Fruit fly (Drosophila melanogaster) whole organism, pupa: ENCODE data around the gene gudu.

Experiments used
- CG10348 ChIP-seq: fragments of 200-800 bp; sonication (Bioruptor generic); IDR thresholded peaks from 2 replicates; pipeline ENCODE4 v1.3.6; 2022; ENCODE audit warnings: missing biosample characterization, missing genetic modification characterization
- CG12605 ChIP-seq: fragments of 200-800 bp; sonication (Bioruptor generic); IDR thresholded peaks from 2 replicates; pipeline ENCODE4 v1.3.6; 2022; ENCODE audit warnings: missing biosample characterization, missing genetic modification characterization
- CG13204 ChIP-seq: fragments of 200-800 bp; sonication (Bioruptor generic); optimal IDR thresholded peaks from 2 replicates; lab custom pipeline; 2018; ENCODE audit warnings: missing biosample characterization, mild to moderate bottlenecking, missing genetic modification characterization, moderate library complexity
- CG14655 ChIP-seq: fragments of 200-800 bp; sonication (Bioruptor generic); optimal IDR thresholded peaks from 3 replicates; lab custom pipeline; 2017; ENCODE audit warnings: mild to moderate bottlenecking, missing biosample characterization, missing genetic modification reagents, missing genetic modification characterization
- CG15710 ChIP-seq: fragments of 200-800 bp; sonication (Bioruptor generic); optimal IDR thresholded peaks from 2 replicates; lab custom pipeline; 2018; ENCODE audit warnings: missing biosample characterization, mild to moderate bottlenecking, missing genetic modification characterization, moderate library complexity
- CG17806 ChIP-seq: fragments of 200-800 bp; sonication (Bioruptor generic); optimal IDR thresholded peaks from 2 replicates; lab custom pipeline; 2018; ENCODE audit warnings: missing biosample characterization, mild to moderate bottlenecking, missing genetic modification characterization, moderate library complexity
- CG32121 ChIP-seq: fragments of 200-800 bp; sonication (Bioruptor generic); IDR thresholded peaks from 2 replicates; pipeline ENCODE4 v1.3.6; 2022; ENCODE audit warnings: missing biosample characterization, missing genetic modification characterization
- CG34367 ChIP-seq: fragments of 200-800 bp; sonication (Bioruptor generic); optimal IDR thresholded peaks from 2 replicates; lab custom pipeline; 2018; ENCODE audit warnings: missing biosample characterization, mild to moderate bottlenecking, missing genetic modification characterization
- CG4496 ChIP-seq: fragments of 200-800 bp; sonication (Bioruptor generic); IDR thresholded peaks from 3 replicates; pipeline ENCODE4 v1.3.6; 2022; ENCODE audit warnings: missing biosample characterization, missing genetic modification characterization
- CG8159 ChIP-seq: fragments of 200-800 bp; sonication (Bioruptor generic); optimal IDR thresholded peaks from 3 replicates; lab custom pipeline; 2018; ENCODE audit warnings: missing biosample characterization, mild to moderate bottlenecking, missing genetic modification characterization, moderate library complexity
- CG8301 ChIP-seq: fragments of 200-800 bp; sonication (Bioruptor generic); optimal IDR thresholded peaks from 2 replicates; lab custom pipeline; 2018; ENCODE audit warnings: missing biosample characterization, mild to moderate bottlenecking, missing genetic modification characterization
- CG9948 ChIP-seq: fragments of 200-800 bp; sonication (Bioruptor generic); optimal IDR thresholded peaks from 2 replicates; lab custom pipeline; 2018; ENCODE audit warnings: missing biosample characterization, mild to moderate bottlenecking, missing genetic modification characterization, moderate library complexity
- D1 ChIP-seq: fragments of 200-800 bp; sonication (Bioruptor generic); optimal IDR thresholded peaks from 2 replicates; lab custom pipeline; 2018; ENCODE audit warnings: missing biosample characterization, mild to moderate bottlenecking, missing genetic modification characterization, moderate library complexity
- EcR ChIP-seq: fragments of 200-800 bp; sonication (Bioruptor generic); optimal IDR thresholded peaks from 3 replicates; lab custom pipeline; 2019; ENCODE audit warnings: missing biosample characterization, missing genetic modification characterization, mild to moderate bottlenecking, moderate library complexity, missing genetic modification reagents
- Ets98B ChIP-seq: fragments of 200-800 bp; sonication (Bioruptor generic); IDR thresholded peaks from 2 replicates; pipeline ENCODE4 v1.3.6; 2022; ENCODE audit warnings: missing biosample characterization, missing genetic modification characterization
- Pif1A ChIP-seq: fragments of 200-800 bp; sonication (Bioruptor generic); optimal IDR thresholded peaks from 3 replicates; lab custom pipeline; 2016; ENCODE audit warnings: missing biosample characterization, missing genetic modification characterization
- Pif1B ChIP-seq: fragments of 200-800 bp; sonication (Bioruptor generic); optimal IDR thresholded peaks from 3 replicates; lab custom pipeline; 2016; ENCODE audit warnings: missing biosample characterization, missing genetic modification characterization
- Snoo ChIP-seq: fragments of 200-800 bp; sonication (Bioruptor generic); optimal IDR thresholded peaks from 3 replicates; lab custom pipeline; 2017; ENCODE audit warnings: missing biosample characterization, mild to moderate bottlenecking, missing genetic modification characterization, inconsistent platforms
- fd96Ca ChIP-seq: fragments of 200-800 bp; sonication (Bioruptor generic); IDR thresholded peaks from 3 replicates; pipeline ENCODE4 v1.3.6; 2022; ENCODE audit warnings: missing biosample characterization, missing genetic modification characterization
- gl ChIP-seq: fragments of 200-800 bp; sonication (Bioruptor generic); optimal IDR thresholded peaks from 2 replicates; lab custom pipeline; 2018; ENCODE audit warnings: missing biosample characterization, mild to moderate bottlenecking, missing genetic modification characterization
- rn ChIP-seq: fragments of 200-800 bp; sonication (Bioruptor generic); IDR thresholded peaks from 2 replicates; pipeline ENCODE4 v1.3.6; 2022; ENCODE audit warnings: missing biosample characterization, missing genetic modification characterization

gudu gene

dm6 chr2L:7358788-7359187, 29.5 kb upstream of the gudu start:
- TF ChIP-seq gl (tag; lab: Kevin White, UChicago) (no peak), CG14655 (GFP tag; lab: Kevin White, UChicago) (no peak), D1 (tag; lab: Kevin White, UChicago) (no peak), Pif1A (no peak), CG32121 (no peak), fd96Ca (GFP tag; lab: Robert Waterston, UW) (no peak), CG10348 (GFP tag; lab: Robert Waterston, UW) (no peak), Ets98B (GFP tag; lab: Robert Waterston, UW) (no peak), EcR (no peak), CG12605 (no peak), Snoo (tag; lab: Kevin White, UChicago) (no peak), CG4496 (GFP tag; lab: Robert Waterston, UW) (no peak)

dm6 chr2L:7363079-7363478, 25.2 kb upstream of the gudu start, which contains the start of gene Wnt10:
Gene Wnt10, plus strand, starts transcription at chr2L:7363379.
- no peak for TF ChIP-seq fd96Ca (GFP tag; lab: Robert Waterston, UW)
- TF ChIP-seq D1 (tag; lab: Kevin White, UChicago), result no peak
- TF ChIP-seq CG12605, result no peak
- no peak for TF ChIP-seq CG14655 (GFP tag; lab: Kevin White, UChicago)
- TF ChIP-seq rn (GFP tag; lab: Robert Waterston, UW), result no peak
- TF ChIP-seq CG9948 (tag; lab: Kevin White, UChicago), result no peak

- TF ChIP-seq D1 (tag; lab: Kevin White, UChicago), result no peak
- TF ChIP-seq CG10348 (GFP tag; lab: Robert Waterston, UW), result peak; percentile 69
- no peak for TF ChIP-seq CG17806 (tag; lab: Kevin White, UChicago)
- peak; percentile 93 for TF ChIP-seq Ets98B (GFP tag; lab: Robert Waterston, UW)
- TF ChIP-seq CG8301, result no peak
- peak; percentile 11 for TF ChIP-seq Pif1B (GFP tag; lab: Kevin White, UChicago)
- no peak for TF ChIP-seq gl (tag; lab: Kevin White, UChicago)
- TF ChIP-seq CG9948 (tag; lab: Kevin White, UChicago), result no peak
- no peak for TF ChIP-seq EcR
- peak; percentile 18 for TF ChIP-seq CG14655 (GFP tag; lab: Kevin White, UChicago)
- TF ChIP-seq Pif1A, result peak; percentile 50
- TF ChIP-seq CG34367 (tag; lab: Kevin White, UChicago), result no peak
- no peak for TF ChIP-seq CG13204 (GFP tag; lab: Kevin White, UChicago)
- peak; percentile 92 for TF ChIP-seq fd96Ca (GFP tag; lab: Robert Waterston, UW)
- no peak for TF ChIP-seq CG15710 (tag; lab: Kevin White, UChicago)
- TF ChIP-seq rn (GFP tag; lab: Robert Waterston, UW), result peak; percentile 73
- TF ChIP-seq CG8159 (tag; lab: Kevin White, UChicago), result no peak
- TF ChIP-seq CG32121, result peak; percentile 94
- peak; percentile 73 for TF ChIP-seq CG12605
- peak; percentile 47 for TF ChIP-seq Snoo (tag; lab: Kevin White, UChicago)
- peak; percentile 87 for TF ChIP-seq CG4496 (GFP tag; lab: Robert Waterston, UW)
- TF ChIP-seq, all 21 proteins: peak for 11
These were observed 12.2 kb upstream of the gudu start for dm6 chr2L:7376157-7376556.

- TF ChIP-seq CG12605, result no peak
- TF ChIP-seq CG8159 (tag; lab: Kevin White, UChicago), result no peak
- no peak for TF ChIP-seq fd96Ca (GFP tag; lab: Robert Waterston, UW)
- TF ChIP-seq Ets98B (GFP tag; lab: Robert Waterston, UW), result no peak
- TF ChIP-seq gl (tag; lab: Kevin White, UChicago), result no peak
- no peak for TF ChIP-seq Pif1A
- no peak for TF ChIP-seq CG14655 (GFP tag; lab: Kevin White, UChicago)
- no peak for TF ChIP-seq rn (GFP tag; lab: Robert Waterston, UW)
These were observed 10.9 kb upstream of the gudu start, which contains the start of gene ninaC for dm6 chr2L:7377402-7377801. Gene ninaC, plus strand, starts transcription at chr2L:7377702.

dm6 chr2L:7386555-7387420, 1.5 kb upstream of the gudu start:
- TF ChIP-seq rn (GFP tag; lab: Robert Waterston, UW) (no peak), CG8301 (no peak), fd96Ca (GFP tag; lab: Robert Waterston, UW) (no peak)

dm6 chr2L:7395813-7396212, 7.5 kb downstream of the gudu start:
- TF ChIP-seq Pif1A, result no peak
- no peak for TF ChIP-seq fd96Ca (GFP tag; lab: Robert Waterston, UW)
- TF ChIP-seq Snoo (tag; lab: Kevin White, UChicago), result peak; percentile 37
- TF ChIP-seq Ets98B (GFP tag; lab: Robert Waterston, UW), result 0 out of 2 replicates have a peak, but pooled peaks have one; percentile 6
- peak; percentile 23 for TF ChIP-seq CG15710 (tag; lab: Kevin White, UChicago)
- peak; percentile 25 for TF ChIP-seq CG17806 (tag; lab: Kevin White, UChicago)
- TF ChIP-seq CG9948 (tag; lab: Kevin White, UChicago), result peak; percentile 10
- peak; percentile 41 for TF ChIP-seq CG8159 (tag; lab: Kevin White, UChicago)
